Worm (Caenorhabditis elegans) whole organism, L3 larva: Measurements from ENCODE around the gene try-11.

Experiments used
- ceh-16 ChIP-seq: sonication (generic microtip); optimal IDR thresholded peaks from 2 replicates; lab custom pipeline; 2017; ENCODE audit warnings: missing biosample characterization, missing genetic modification characterization
- ceh-82 ChIP-seq: fragments of 150-350 bp; optimal IDR thresholded peaks from 2 replicates; lab custom pipeline; 2014; ENCODE audit warnings: missing biosample characterization, missing genetic modification characterization
- ceh-9 ChIP-seq: sonication (generic microtip); optimal IDR thresholded peaks from 2 replicates; lab custom pipeline; 2018; ENCODE audit warnings: missing biosample characterization, missing genetic modification characterization
- egl-27 ChIP-seq: sonication (generic microtip); optimal IDR thresholded peaks from 4 replicates; lab custom pipeline; 2017; ENCODE audit warnings: missing biosample characterization, missing genetic modification reagents, missing genetic modification characterization
- elt-1 ChIP-seq: fragments of 150-350 bp; optimal IDR thresholded peaks from 2 replicates; lab custom pipeline; 2014; ENCODE audit warnings: missing biosample characterization, missing genetic modification characterization
- nfya-1 ChIP-seq: sonication (generic microtip); optimal IDR thresholded peaks from 2 replicates; lab custom pipeline; 2017; ENCODE audit warnings: missing genetic modification characterization, mild to moderate bottlenecking, missing compliant biosample characterization, antibody characterized with exemption, moderate library complexity; ENCODE audit not compliant: insufficient read depth
- nhr-11 ChIP-seq: fragments of 150-350 bp; optimal IDR thresholded peaks from 2 replicates; lab custom pipeline; 2014; ENCODE audit warnings: missing biosample characterization, missing genetic modification characterization
- nhr-12 ChIP-seq: fragments of 150-350 bp; optimal IDR thresholded peaks from 2 replicates; lab custom pipeline; 2014; ENCODE audit warnings: missing biosample characterization, missing genetic modification characterization
- sea-2 ChIP-seq: fragments of 150-350 bp; sonication (generic microtip); optimal IDR thresholded peaks from 4 replicates; lab custom pipeline; 2014; ENCODE audit warnings: missing biosample characterization, missing genetic modification reagents, missing genetic modification characterization
- skn-1 ChIP-seq: fragments of 150-350 bp; optimal IDR thresholded peaks from 2 replicates; lab custom pipeline; 2014; ENCODE audit warnings: missing biosample characterization, missing genetic modification characterization
- snpc-4 ChIP-seq: fragments of 150-350 bp; optimal IDR thresholded peaks from 2 replicates; lab custom pipeline; 2014; ENCODE audit warnings: missing biosample characterization, missing genetic modification characterization
- unc-62 ChIP-seq: fragments of 150-350 bp; sonication (generic microtip); optimal IDR thresholded peaks from 4 replicates; lab custom pipeline; 2014; ENCODE audit warnings: missing biosample characterization, missing genetic modification reagents, missing genetic modification characterization
- ztf-11 ChIP-seq: fragments of 150-350 bp; optimal IDR thresholded peaks from 2 replicates; lab custom pipeline; 2014; ENCODE audit warnings: missing biosample characterization, missing genetic modification characterization
- ztf-4 ChIP-seq: fragments of 150-350 bp; optimal IDR thresholded peaks from 2 replicates; lab custom pipeline; 2014; ENCODE audit warnings: missing biosample characterization, missing genetic modification characterization

ce11 chrV:7492924-7493323 lies 41.4 kb downstream of the try-11 start, which contains the start of gene srbc-10:
- TF ChIP-seq ztf-4 (tag; lab: Kevin White, UChicago) (no peak), egl-27 (tag; lab: Kevin White, UChicago) (no peak), nhr-11 (no peak), sea-2 (GFP tag; lab: Kevin White, UChicago) (no peak), skn-1 (no peak), unc-62 (GFP tag; lab: Kevin White, UChicago) (no peak), ceh-82 (no peak), ztf-11 (tag; lab: Kevin White, UChicago) (no peak), snpc-4 (no peak), nfya-1 (no peak), ceh-16 (no peak), ceh-9 (tag; lab: Kevin White, UChicago) (no peak), nhr-12 (no peak), elt-1 (tag; lab: Kevin White, UChicago) (no peak)
